Worm (Caenorhabditis elegans): ENCODE results near the gene vps-16.

The vps-16 gene

DNA sequence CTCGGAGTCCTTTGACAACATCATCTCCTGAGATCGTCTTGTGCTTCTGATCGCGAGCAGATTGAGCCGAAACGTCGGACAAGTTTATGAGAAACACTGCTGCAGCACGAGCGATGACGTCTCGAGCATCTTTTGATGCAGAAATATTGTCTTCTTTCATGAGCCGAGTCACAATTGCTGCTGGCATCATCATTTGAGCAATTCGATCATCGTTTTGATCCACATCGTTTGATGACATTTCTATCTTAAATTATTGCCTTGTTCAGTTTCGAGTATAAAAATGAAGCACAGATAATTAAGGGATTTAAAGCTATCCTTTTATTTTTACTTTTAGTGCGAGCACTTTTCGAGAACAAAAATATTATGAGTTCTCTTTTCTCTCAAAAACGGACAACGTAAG lies 29.6 kb downstream of the vps-16 start, which contains the start of gene T26A5.8 (continued):
- TF ChIP-seq zip-4 (GFP tag; optimal IDR thresholded peaks at IDR 0.05) (no peak), fkh-4 (tag; optimal IDR thresholded peaks at IDR 0.05; ENCODE audit: borderline replicate concordance) (no peak), hpl-2 (GFP tag; optimal IDR thresholded peaks at IDR 0.05) (no peak), F16B12.6 (tag; optimal IDR thresholded peaks at IDR 0.05) (no peak)

DNA sequence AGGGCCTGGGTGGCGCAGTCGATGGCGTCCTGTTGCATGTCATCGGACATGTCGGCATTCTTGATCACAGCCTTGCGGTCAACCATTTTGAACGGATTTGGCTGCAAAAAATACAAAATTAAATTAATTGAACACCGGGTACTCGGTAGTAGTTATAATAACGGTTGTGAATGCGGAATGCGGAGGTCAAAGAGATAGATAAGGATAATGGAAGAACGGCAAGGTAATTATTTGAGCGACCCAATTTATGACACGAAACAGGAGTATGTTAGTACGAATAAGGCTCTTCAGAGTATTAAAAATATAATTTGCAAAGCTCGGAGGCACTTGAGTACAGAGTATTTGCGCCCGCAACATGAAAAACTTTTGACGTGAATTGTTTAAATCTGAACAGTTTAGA lies 30.6 kb downstream of the vps-16 start, which contains the start of gene dlc-1:
Gene dlc-1, minus strand, starts transcription at position 101 of the 400 bp plus-strand sequence.
- TF ChIP-seq snpc-4 (tag; optimal IDR thresholded peaks at IDR 0.05) (no peak), efl-1 (optimal IDR thresholded peaks at IDR 0.05) (no peak), efl-1 (GFP tag; optimal IDR thresholded peaks at IDR 0.05 in 1 of 2) (peak in 1 of 2 experiments; percentile 57)

DNA sequence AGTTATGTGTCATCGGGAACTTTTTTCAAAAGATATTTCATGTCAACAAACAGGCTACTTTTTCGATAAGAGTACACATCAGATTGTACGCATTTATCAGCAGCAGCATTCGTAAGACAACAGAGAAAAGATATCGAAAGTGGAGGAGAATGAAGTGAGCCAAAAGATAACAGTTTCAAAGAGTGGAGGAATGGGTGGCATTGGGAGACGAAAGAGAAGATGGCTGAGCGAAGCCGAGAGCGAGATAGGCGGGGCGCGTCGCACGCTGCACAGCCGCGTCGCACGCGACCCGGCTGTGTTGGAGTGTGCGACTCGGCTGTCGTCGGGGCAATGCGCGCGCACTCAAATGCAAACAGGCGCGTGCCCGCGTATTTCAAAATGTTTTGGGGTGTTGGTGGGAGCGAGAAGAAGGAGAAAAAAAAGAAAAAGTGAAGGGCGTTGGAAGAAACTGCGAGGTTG lies 31.1 kb downstream of the vps-16 start:
- TF ChIP-seq lin-39 (tag; optimal IDR thresholded peaks at IDR 0.05) (no peak), lsy-2 (tag; optimal IDR thresholded peaks at IDR 0.05) (peak; percentile 80 to 84), pqm-1 (tag; optimal IDR thresholded peaks at IDR 0.05) (peak; percentile 86), dsc-1 (tag; optimal IDR thresholded peaks at IDR 0.05) (peak; percentile 85), lin-35 (GFP tag; optimal IDR thresholded peaks at IDR 0.05) (peak; percentile 79 to 83), nhr-28 (tag; optimal IDR thresholded peaks at IDR 0.05) (no peak), elt-3 (tag; optimal IDR thresholded peaks at IDR 0.05) (peak in 2 of 6 experiments; percentile 21 to 53), unc-98 (GFP tag; IDR thresholded peaks at IDR 0.05) (peak; percentile 42; the same call in 1 of the 2 replicates), nhr-76 (tag; optimal IDR thresholded peaks at IDR 0.05) (no peak), dpl-1 (GFP tag; optimal IDR thresholded peaks at IDR 0.05) (peak; percentile 78 to 83 (median 78)), unc-30 (tag; optimal IDR thresholded peaks at IDR 0.05) (no peak), ceh-63 (GFP tag; optimal IDR thresholded peaks at IDR 0.05) (no peak), sup-37 (GFP tag; optimal IDR thresholded peaks at IDR 0.05) (peak; percentile 84), egl-13 (tag; optimal IDR thresholded peaks at IDR 0.05) (peak; percentile 66), efl-3 (GFP tag; optimal IDR thresholded peaks at IDR 0.05) (peak; percentile 1), pax-3 (tag; optimal IDR thresholded peaks at IDR 0.05) (peak; percentile 69), ceh-82 (tag; optimal IDR thresholded peaks at IDR 0.05) (peak; percentile 78 to 92 (median 83)), nhr-90 (tag; optimal IDR thresholded peaks at IDR 0.05; ENCODE audit: poor library complexity) (peak; percentile 84), zag-1 (tag; optimal IDR thresholded peaks at IDR 0.05) (no peak), nhr-11 (tag; optimal IDR thresholded peaks at IDR 0.05) (no peak), rnt-1 (tag; optimal IDR thresholded peaks at IDR 0.05) (peak; percentile 82), hlh-17 (GFP tag; optimal IDR thresholded peaks at IDR 0.05; ENCODE audit: borderline replicate concordance) (no peak), xbp-1 (tag; optimal IDR thresholded peaks at IDR 0.05) (peak; percentile 82), mdl-1 (tag; optimal IDR thresholded peaks at IDR 0.05) (peak; percentile 22 to 89), tlp-1 (tag; optimal IDR thresholded peaks at IDR 0.05) (no peak), egl-27 (tag; optimal IDR thresholded peaks at IDR 0.05) (no peak), elt-2 (tag; optimal IDR thresholded peaks at IDR 0.05) (peak; percentile 96), unc-86 (tag; optimal IDR thresholded peaks at IDR 0.05) (peak; percentile 64), aha-1 (tag; optimal IDR thresholded peaks at IDR 0.05) (peak; percentile 3), snu-23 (GFP tag; optimal IDR thresholded peaks at IDR 0.05) (peak; percentile 93), vab-15 (tag; optimal IDR thresholded peaks at IDR 0.05) (no peak), F16B12.6 (tag; optimal IDR thresholded peaks at IDR 0.05) (peak; percentile 63), lin-15B (tag; optimal IDR thresholded peaks at IDR 0.05) (peak; percentile 69), nhr-47 (tag; optimal IDR thresholded peaks at IDR 0.05) (peak; percentile 90), pag-3 (tag; optimal IDR thresholded peaks at IDR 0.05; ENCODE audit: borderline replicate concordance, insufficient read depth) (no peak), ces-1 (GFP tag; optimal IDR thresholded peaks at IDR 0.05) (no peak), zip-4 (GFP tag; optimal IDR thresholded peaks at IDR 0.05) (peak; percentile 55), hlh-4 (tag; optimal IDR thresholded peaks at IDR 0.05) (no peak), mep-1 (tag; optimal IDR thresholded peaks at IDR 0.05) (peak; percentile 57), fkh-10 (GFP tag; optimal IDR thresholded peaks at IDR 0.05) (peak; percentile 57), skn-1 (tag; optimal IDR thresholded peaks at IDR 0.05) (peak; percentile 86), ceh-88 (GFP tag; IDR thresholded peaks at IDR 0.05) (peak; percentile 76), fos-1 (tag; optimal IDR thresholded peaks at IDR 0.05) (no peak)
